Fruit fly (Drosophila melanogaster): ENCODE results near the gene CG11714.

The CG11714 gene

dm6 chr3L:11523286-11523685 is 773 bp upstream of the CG11714 start (continued):
- TF ChIP-seq sna (GFP tag; IDR thresholded peaks at IDR 0.05; ENCODE audit: partially characterized antibody): no peak
- TF ChIP-seq lmd (GFP tag; IDR thresholded peaks at IDR 0.05): no peak
- no peak for TF ChIP-seq mld (GFP tag; IDR thresholded peaks at IDR 0.05; ENCODE audit: partially characterized antibody)
- no peak for TF ChIP-seq dimm (GFP tag; IDR thresholded peaks at IDR 0.05)
- TF ChIP-seq stwl (tag; optimal IDR thresholded peaks at IDR 0.05): peak; percentile 60
- TF ChIP-seq HLH4C (GFP tag; IDR thresholded peaks at IDR 0.05; ENCODE audit: partially characterized antibody): peak; percentile 40; the same call in 1 of the 3 replicates
- TF ChIP-seq Ets65A (GFP tag): no peak
- TF ChIP-seq E2f2 (GFP tag; IDR thresholded peaks at IDR 0.05): peak; percentile 48; the same call in 1 of the 2 replicates
- peak; percentile 65 for TF ChIP-seq Opbp (GFP tag; IDR thresholded peaks at IDR 0.05; ENCODE audit: partially characterized antibody)
- peak; percentile 61 for TF ChIP-seq Med (GFP tag)
- TF ChIP-seq H2.0 (GFP tag; IDR thresholded peaks at IDR 0.05): 0 out of 2 replicates have a peak, but pooled peaks have one; percentile 19
- no peak for TF ChIP-seq Trl (optimal IDR thresholded peaks at IDR 0.05)
- no peak for TF ChIP-seq Trl (GFP tag; optimal IDR thresholded peaks at IDR 0.05)
- TF ChIP-seq Stat92E (GFP tag; optimal IDR thresholded peaks at IDR 0.05): peak in 1 of 3 experiments; percentile 22
- TF ChIP-seq Xrp1 (GFP tag; IDR thresholded peaks at IDR 0.05): 0 out of 2 replicates have a peak, but pooled peaks have one; percentile 11
- TF ChIP-seq Scr (GFP tag; IDR thresholded peaks at IDR 0.05; ENCODE audit: partially characterized antibody): 0 out of 2 replicates have a peak, but pooled peaks have one; percentile 33
- peak; percentile 22 for TF ChIP-seq Lhr (GFP tag; optimal IDR thresholded peaks at IDR 0.05)
- TF ChIP-seq CG14710 (tag; optimal IDR thresholded peaks at IDR 0.05): peak; percentile 7
- peak; percentile 11 for TF ChIP-seq Fer1 (GFP tag; optimal IDR thresholded peaks at IDR 0.05)
- TF ChIP-seq vvl (GFP tag; IDR thresholded peaks at IDR 0.05): peak; percentile 28; the same call in 1 of the 2 replicates
- TF ChIP-seq zf30C (GFP tag; optimal IDR thresholded peaks at IDR 0.05): peak; percentile 49
- TF ChIP-seq oc (tag; optimal IDR thresholded peaks at IDR 0.05): no peak
- peak; percentile 55; the same call in 1 of the 3 replicates for TF ChIP-seq so (GFP tag; IDR thresholded peaks at IDR 0.05)
- peak; percentile 24 for TF ChIP-seq CG7987 (GFP tag; optimal IDR thresholded peaks at IDR 0.05)
- no peak for TF ChIP-seq CG14965 (GFP tag; optimal IDR thresholded peaks at IDR 0.05; ENCODE audit: borderline replicate concordance)
- peak; percentile 74 for TF ChIP-seq HmgZ (tag; optimal IDR thresholded peaks at IDR 0.05)
- TF ChIP-seq Hmr (GFP tag; optimal IDR thresholded peaks at IDR 0.05): peak; percentile 12
- peak; percentile 8 for TF ChIP-seq CG13624 (GFP tag; optimal IDR thresholded peaks at IDR 0.05)
- peak; percentile 26 for TF ChIP-seq pzg (GFP tag; optimal IDR thresholded peaks at IDR 0.05)
- peak; percentile 19 for TF ChIP-seq Dp (GFP tag; optimal IDR thresholded peaks at IDR 0.05)
- peak; percentile 10 for TF ChIP-seq sd (tag; optimal IDR thresholded peaks at IDR 0.05)
- peak; percentile 36 for TF ChIP-seq pita (GFP tag; optimal IDR thresholded peaks at IDR 0.05)
- TF ChIP-seq knrl (GFP tag; IDR thresholded peaks at IDR 0.05; ENCODE audit: partially characterized antibody): peak; percentile 38; the same call in 1 of the 3 replicates
- TF ChIP-seq Xbp1 (GFP tag; optimal IDR thresholded peaks at IDR 0.05): no peak

dm6 chr3L:11516229-11516628 is 6.3 kb downstream of the CG11714 start:
- TF ChIP-seq D19A (tag; optimal IDR thresholded peaks at IDR 0.05): peak; percentile 50
- peak; percentile 42 for TF ChIP-seq gem (tag; optimal IDR thresholded peaks at IDR 0.05)
- no peak for TF ChIP-seq NFAT (GFP tag; IDR thresholded peaks at IDR 0.05)
- TF ChIP-seq CG1603 (tag; optimal IDR thresholded peaks at IDR 0.05): peak; percentile 45
- no peak for TF ChIP-seq CG14860 (GFP tag; IDR thresholded peaks at IDR 0.05; ENCODE audit: partially characterized antibody)
- TF ChIP-seq sc (optimal IDR thresholded peaks at IDR 0.05): no peak
- TF ChIP-seq sc (GFP tag; optimal IDR thresholded peaks at IDR 0.05): peak; percentile 27
- peak; percentile 44 for TF ChIP-seq Spps (tag; optimal IDR thresholded peaks at IDR 0.05)
- peak; percentile 28 for TF ChIP-seq CG3407 (GFP tag; optimal IDR thresholded peaks at IDR 0.05)
- TF ChIP-seq da (GFP tag; optimal IDR thresholded peaks at IDR 0.05): no peak
- no peak for TF ChIP-seq Hr39 (optimal IDR thresholded peaks at IDR 0.05)
- TF ChIP-seq CG15696 (tag; optimal IDR thresholded peaks at IDR 0.05): no peak
- TF ChIP-seq bsh (GFP tag; optimal IDR thresholded peaks at IDR 0.05): peak in 1 of 2 experiments; percentile 69
- TF ChIP-seq CG2202 (tag; optimal IDR thresholded peaks at IDR 0.05): peak; percentile 2
- TF ChIP-seq CG12155 (GFP tag; optimal IDR thresholded peaks at IDR 0.05): no peak
- peak; percentile 13 for TF ChIP-seq CG7271 (tag; optimal IDR thresholded peaks at IDR 0.05)
- TF ChIP-seq Blimp-1 (GFP tag; optimal IDR thresholded peaks at IDR 0.05): peak; percentile 46
